Fruit fly (Drosophila melanogaster) whole organism, embryonic: ENCODE measurements around the gene Prosalpha6T.
A peak's percentile ranks its signal among the peaks of the same experiment; 100 is the strongest.
"Not testable (repeated sequence)": the region's sequence is repeated elsewhere in the genome, so short reads cannot be mapped to it uniquely, and the experiment has no call there.

Experiments
- Atf-2 ChIP-seq: fragments of 200-800 bp; sonication (Bioruptor generic); optimal IDR thresholded peaks from 2 replicates; lab custom pipeline; 2016; ENCODE audit warnings: missing biosample characterization, missing genetic modification characterization
- Atf6 ChIP-seq: fragments of 200-800 bp; sonication (Bioruptor generic); IDR thresholded peaks from 2 replicates; pipeline ENCODE4 v1.3.6; 2022; ENCODE audit warnings: missing biosample characterization, missing genetic modification characterization
- B-H2 ChIP-seq: fragments of 200-800 bp; sonication (Bioruptor generic); optimal IDR thresholded peaks from 2 replicates; lab custom pipeline; 2018; ENCODE audit warnings: missing biosample characterization, mild to moderate bottlenecking, missing genetic modification characterization
- Bgb ChIP-seq: fragments of 200-800 bp; sonication (Bioruptor generic); IDR thresholded peaks from 2 replicates; pipeline ENCODE4 v1.3.6; 2022; ENCODE audit warnings: missing biosample characterization, missing genetic modification characterization; ENCODE audit not compliant: partially characterized antibody
- CG1024 ChIP-seq: fragments of 200-800 bp; sonication (Bioruptor generic); IDR thresholded peaks from 2 replicates; pipeline ENCODE4 v1.3.6; 2022; ENCODE audit warnings: missing biosample characterization, missing genetic modification characterization
- CG10654 ChIP-seq: fragments of 200-800 bp; sonication (Bioruptor generic); optimal IDR thresholded peaks from 2 replicates; lab custom pipeline; 2016; ENCODE audit warnings: missing biosample characterization, missing genetic modification characterization
- CG11085 ChIP-seq: fragments of 200-800 bp; sonication (Bioruptor generic); IDR thresholded peaks from 2 replicates; pipeline ENCODE4 v1.3.6; 2022; ENCODE audit warnings: missing biosample characterization, missing genetic modification characterization
- CG11695 ChIP-seq: fragments of 200-800 bp; sonication (Bioruptor generic); IDR thresholded peaks from 3 replicates; pipeline ENCODE4 v1.3.6; 2022; ENCODE audit warnings: missing biosample characterization, missing genetic modification characterization
- CG12104 ChIP-seq: fragments of 200-800 bp; sonication (Bioruptor generic); optimal IDR thresholded peaks from 3 replicates; lab custom pipeline; 2016; ENCODE audit warnings: missing biosample characterization, missing genetic modification characterization
- CG12391 ChIP-seq: fragments of 200-800 bp; sonication (Bioruptor generic); optimal IDR thresholded peaks from 3 replicates; lab custom pipeline; 2018; ENCODE audit warnings: missing biosample characterization, mild to moderate bottlenecking, missing genetic modification characterization, moderate library complexity
- CG12769 ChIP-seq: fragments of 200-800 bp; sonication (Bioruptor generic); optimal IDR thresholded peaks from 2 replicates; lab custom pipeline; 2019; ENCODE audit warnings: missing biosample characterization, mild to moderate bottlenecking, missing genetic modification characterization, moderate library complexity
- CG14710 ChIP-seq: fragments of 200-800 bp; sonication (Bioruptor generic); optimal IDR thresholded peaks from 3 replicates; lab custom pipeline; 2019; ENCODE audit warnings: missing biosample characterization, mild to moderate bottlenecking, missing genetic modification characterization, moderate library complexity
- CG17328 ChIP-seq: fragments of 200-800 bp; sonication (Bioruptor generic); IDR thresholded peaks from 2 replicates; pipeline ENCODE4 v1.3.6; 2022; ENCODE audit warnings: missing biosample characterization, missing genetic modification characterization
- CG1792 ChIP-seq: fragments of 200-800 bp; sonication (Bioruptor generic); optimal IDR thresholded peaks from 2 replicates; lab custom pipeline; 2016; ENCODE audit warnings: missing biosample characterization, missing genetic modification characterization
- CG18476 ChIP-seq: fragments of 200-800 bp; sonication (Bioruptor generic); optimal IDR thresholded peaks from 2 replicates; lab custom pipeline; 2016; ENCODE audit warnings: missing biosample characterization, mild to moderate bottlenecking, missing genetic modification characterization
- CG4820 ChIP-seq: fragments of 200-800 bp; sonication (Bioruptor generic); optimal IDR thresholded peaks from 3 replicates; lab custom pipeline; 2016; ENCODE audit warnings: missing biosample characterization, missing genetic modification characterization
- CG5245 ChIP-seq: fragments of 200-800 bp; sonication (Bioruptor generic); optimal IDR thresholded peaks from 3 replicates; lab custom pipeline; 2016; ENCODE audit warnings: missing biosample characterization, missing genetic modification characterization
- CG6689 ChIP-seq: fragments of 200-800 bp; sonication (Bioruptor generic); IDR thresholded peaks from 2 replicates; pipeline ENCODE4 v1.3.6; 2022; ENCODE audit warnings: missing biosample characterization, missing genetic modification characterization
- CG7839 ChIP-seq: fragments of 200-800 bp; sonication (Bioruptor generic); optimal IDR thresholded peaks from 3 replicates; lab custom pipeline; 2018; ENCODE audit warnings: missing biosample characterization, mild to moderate bottlenecking, missing genetic modification characterization, moderate library complexity
- CG9727 ChIP-seq: fragments of 200-800 bp; sonication (Bioruptor generic); optimal IDR thresholded peaks from 3 replicates; lab custom pipeline; 2017; ENCODE audit warnings: missing biosample characterization, mild to moderate bottlenecking, missing genetic modification characterization
- CG9932 ChIP-seq: fragments of 200-800 bp; sonication (Bioruptor generic); IDR thresholded peaks from 2 replicates; pipeline ENCODE4 v1.3.6; 2022; ENCODE audit warnings: missing biosample characterization, missing genetic modification characterization
- CoRest ChIP-seq: fragments of 200-800 bp; sonication (Bioruptor generic); optimal IDR thresholded peaks from 3 replicates; lab custom pipeline; 2018; ENCODE audit warnings: missing biosample characterization, mild to moderate bottlenecking, missing genetic modification characterization, moderate library complexity
- D19A ChIP-seq: fragments of 200-800 bp; optimal IDR thresholded peaks from 3 replicates; lab custom pipeline; 2019; ENCODE audit warnings: missing biosample characterization, mild to moderate bottlenecking, missing genetic modification characterization, moderate library complexity
- Drgx ChIP-seq: fragments of 200-800 bp; sonication (Bioruptor generic); IDR thresholded peaks from 2 replicates; pipeline ENCODE4 v1.3.6; 2022; ENCODE audit warnings: missing biosample characterization, missing genetic modification characterization
- Fer1 ChIP-seq: fragments of 200-800 bp; sonication (Bioruptor generic); optimal IDR thresholded peaks from 2 replicates; lab custom pipeline; 2017; ENCODE audit warnings: missing biosample characterization, mild to moderate bottlenecking, missing genetic modification characterization
- H15 ChIP-seq: fragments of 200-800 bp; sonication (Bioruptor generic); IDR thresholded peaks from 3 replicates; pipeline ENCODE4 v1.3.6; 2022; ENCODE audit warnings: missing biosample characterization, missing genetic modification characterization
- HLH54F ChIP-seq: fragments of 200-800 bp; sonication (Bioruptor generic); optimal IDR thresholded peaks from 3 replicates; lab custom pipeline; 2016; ENCODE audit warnings: missing biosample characterization, missing genetic modification characterization
- Mad ChIP-seq: fragments of 200-800 bp; sonication (Bioruptor generic); optimal IDR thresholded peaks from 2 replicates; lab custom pipeline; 2016; ENCODE audit warnings: missing biosample characterization, missing genetic modification characterization
- NC2α ChIP-seq: fragments of 200-800 bp; sonication (Bioruptor generic); optimal IDR thresholded peaks from 2 replicates; lab custom pipeline; 2016; ENCODE audit warnings: missing biosample characterization, missing genetic modification characterization
- NFAT ChIP-seq: fragments of 200-800 bp; sonication (Bioruptor generic); IDR thresholded peaks from 2 replicates; pipeline ENCODE4 v1.3.6; 2022; ENCODE audit warnings: missing biosample characterization, missing genetic modification characterization
- Nf-YA ChIP-seq: fragments of 200-800 bp; sonication (Bioruptor generic); IDR thresholded peaks from 2 replicates; pipeline ENCODE4 v1.3.6; 2022; ENCODE audit warnings: missing biosample characterization, missing genetic modification characterization
- NfI ChIP-seq: fragments of 200-800 bp; sonication (Bioruptor generic); optimal IDR thresholded peaks from 3 replicates; lab custom pipeline; 2018; ENCODE audit warnings: missing biosample characterization, mild to moderate bottlenecking, missing genetic modification characterization, moderate library complexity
- Rx ChIP-seq: fragments of 200-800 bp; sonication (Bioruptor generic); IDR thresholded peaks from 2 replicates; pipeline ENCODE4 v1.3.6; 2022; ENCODE audit warnings: missing biosample characterization, missing genetic modification characterization
- Scr ChIP-seq: fragments of 200-800 bp; sonication (Bioruptor generic); IDR thresholded peaks from 2 replicates; pipeline ENCODE4 v1.3.6; 2022; ENCODE audit warnings: missing biosample characterization, missing genetic modification characterization; ENCODE audit not compliant: partially characterized antibody
- Spps ChIP-seq: fragments of 200-800 bp; sonication (Bioruptor generic); optimal IDR thresholded peaks from 2 replicates; lab custom pipeline; 2018; ENCODE audit warnings: missing biosample characterization, mild to moderate bottlenecking, missing genetic modification characterization
- Taf1 ChIP-seq: fragments of 200-800 bp; sonication (Bioruptor generic); IDR thresholded peaks from 2 replicates; pipeline ENCODE4 v1.3.6; 2022; ENCODE audit warnings: missing biosample characterization, missing genetic modification characterization
- ase ChIP-seq: fragments of 200-800 bp; sonication (Bioruptor generic); IDR thresholded peaks from 3 replicates; pipeline ENCODE4 v1.3.6; 2022; ENCODE audit warnings: missing biosample characterization, missing genetic modification characterization
- ash1 ChIP-seq: fragments of 200-800 bp; sonication (Bioruptor generic); optimal IDR thresholded peaks from 2 replicates; lab custom pipeline; 2018; ENCODE audit warnings: missing biosample characterization, mild to moderate bottlenecking, missing genetic modification characterization
- dati ChIP-seq: fragments of 200-800 bp; sonication (Bioruptor generic); IDR thresholded peaks from 2 replicates; pipeline ENCODE4 v1.3.6; 2022; ENCODE audit warnings: missing biosample characterization, missing genetic modification characterization
- dmrt99B ChIP-seq: fragments of 200-800 bp; sonication (Bioruptor generic); optimal IDR thresholded peaks from 2 replicates; lab custom pipeline; 2018; ENCODE audit warnings: missing biosample characterization, mild to moderate bottlenecking, missing genetic modification characterization, moderate library complexity
- ftz-f1 ChIP-seq: fragments of 200-800 bp; sonication (Bioruptor generic); optimal IDR thresholded peaks from 2 replicates; lab custom pipeline; 2016; ENCODE audit warnings: missing biosample characterization, missing genetic modification characterization
- gce ChIP-seq: fragments of 200-800 bp; sonication (Bioruptor generic); IDR thresholded peaks from 3 replicates; pipeline ENCODE4 v1.3.6; 2022; ENCODE audit warnings: missing biosample characterization, missing genetic modification characterization
- lmd ChIP-seq: fragments of 200-800 bp; sonication (Bioruptor generic); IDR thresholded peaks from 2 replicates; pipeline ENCODE4 v1.3.6; 2022; ENCODE audit warnings: missing biosample characterization, missing genetic modification characterization
- mld ChIP-seq: fragments of 200-800 bp; sonication (Bioruptor generic); IDR thresholded peaks from 3 replicates; pipeline ENCODE4 v1.3.6; 2022; ENCODE audit warnings: missing biosample characterization, missing genetic modification characterization; ENCODE audit not compliant: partially characterized antibody
- nerfin-1 ChIP-seq: fragments of 200-800 bp; sonication (Bioruptor generic); optimal IDR thresholded peaks from 3 replicates; lab custom pipeline; 2019; ENCODE audit warnings: missing biosample characterization, mild to moderate bottlenecking, missing genetic modification characterization, moderate library complexity
- onecut ChIP-seq: fragments of 200-800 bp; sonication (Bioruptor generic); IDR thresholded peaks from 2 replicates; pipeline ENCODE4 v1.3.6; 2022; ENCODE audit warnings: missing biosample characterization, missing genetic modification characterization
- pan ChIP-seq, 4 experiments: fragments of >200 bp in 3 of 4; fragments of 200-800 bp in 1 of 4; sonication (Bioruptor generic) in 1 of 4; optimal IDR thresholded peaks in 3 of 4; IDR thresholded peaks in 1 of 4; 2 replicates each; pipeline versions ENCODE4 v1.3.6 to Lab custom; 2017 to 2022; ENCODE audit warnings: missing biosample characterization in 2 of 4, missing genetic modification characterization in 2 of 4, mixed read lengths in 1 of 4
- phol ChIP-seq: fragments of 200-800 bp; sonication (Bioruptor generic); optimal IDR thresholded peaks from 3 replicates; lab custom pipeline; 2018; ENCODE audit warnings: missing biosample characterization, mild to moderate bottlenecking, missing genetic modification characterization, moderate library complexity
- pzg ChIP-seq: fragments of 200-800 bp; sonication (Bioruptor generic); optimal IDR thresholded peaks from 3 replicates; lab custom pipeline; 2018; ENCODE audit warnings: missing biosample characterization, mild to moderate bottlenecking, missing genetic modification characterization, moderate library complexity

Prosalpha6T gene

DNA sequence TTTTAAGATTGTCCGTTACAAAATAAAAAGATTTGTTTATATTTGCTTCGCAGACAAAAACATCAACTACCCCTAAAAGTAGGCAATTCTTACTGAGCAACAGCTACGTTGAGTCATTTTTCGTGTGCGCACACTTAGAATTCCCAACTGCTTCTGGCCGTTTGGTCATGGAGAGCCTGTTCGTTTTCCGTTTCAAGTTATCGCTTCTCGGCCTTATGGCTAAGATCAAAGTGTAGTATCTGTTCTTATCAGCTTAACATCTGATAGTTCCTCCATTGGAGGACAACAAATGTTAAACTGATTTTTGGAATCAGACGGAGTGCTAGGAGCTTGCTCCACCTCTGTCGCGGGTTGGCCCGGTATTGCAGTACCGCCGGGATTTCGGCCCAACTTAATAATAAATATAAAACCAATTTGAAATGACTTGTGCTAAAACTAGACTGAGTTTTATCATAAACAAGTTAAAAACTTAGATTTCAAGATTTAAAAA, 16.2 kb upstream of the Prosalpha6T start (continued):
- TF ChIP-seq Atf-2 (GFP tag; lab: Kevin White, UChicago) (peak; percentile 9), CG14710 (tag; lab: Kevin White, UChicago) (peak; percentile 29), onecut (GFP tag; lab: Robert Waterston, UW) (peak; percentile 50; the same call in 1 of the 2 replicates), Mad (GFP tag; lab: Kevin White, UChicago) (peak; percentile 70), phol (tag; lab: Kevin White, UChicago) (peak; percentile 7), CoRest (tag; lab: Kevin White, UChicago) (peak; percentile 36), H15 (GFP tag; lab: Robert Waterston, UW) (peak; percentile 55; the same call in 1 of the 3 replicates), dati (GFP tag; lab: Robert Waterston, UW) (peak; percentile 31; the same call in 1 of the 2 replicates), dmrt99B (tag; lab: Kevin White, UChicago) (peak; percentile 65), CG7839 (tag; lab: Kevin White, UChicago) (peak; percentile 67), CG11695 (GFP tag; lab: Robert Waterston, UW) (peak; percentile 42; the same call in 1 of the 3 replicates), CG1792 (peak; percentile 58), CG10654 (peak; percentile 20), D19A (tag; lab: Kevin White, UChicago) (peak; percentile 21), CG12104 (peak; percentile 5), CG9932 (peak; percentile 59; the same call in 1 of the 2 replicates), NC2α (GFP tag; lab: Kevin White, UChicago) (peak; percentile 53), Spps (tag; lab: Kevin White, UChicago) (peak; percentile 15), B-H2 (GFP tag; lab: Kevin White, UChicago) (peak; percentile 39), HLH54F (peak; percentile 68), Rx (GFP tag; lab: Robert Waterston, UW) (0 out of 2 replicates have a peak, but pooled peaks have one; percentile 14), gce (0 out of 3 replicates have a peak, but pooled peaks have one; percentile 55), nerfin-1 (tag; lab: Kevin White, UChicago) (peak; percentile 28), CG11085 (peak; percentile 61; the same call in 1 of the 2 replicates), Bgb (GFP tag; lab: Robert Waterston, UW) (peak; percentile 73), CG17328 (GFP tag; lab: Robert Waterston, UW) (peak; percentile 8; the same call in 1 of the 2 replicates), CG1024 (GFP tag; lab: Robert Waterston, UW) (peak; percentile 50; the same call in 1 of the 2 replicates), lmd (GFP tag; lab: Robert Waterston, UW) (0 out of 2 replicates have a peak, but pooled peaks have one; percentile 20), NfI (GFP tag; lab: Kevin White, UChicago) (peak; percentile 13), Nf-YA (GFP tag; lab: Robert Waterston, UW) (peak; percentile 68), ash1 (GFP tag; lab: Kevin White, UChicago) (peak; percentile 23), ftz-f1 (peak; percentile 13), Fer1 (GFP tag; lab: Kevin White, UChicago) (peak; percentile 10), CG12769 (tag; lab: Kevin White, UChicago) (peak; percentile 70), Scr (GFP tag; lab: Robert Waterston, UW) (peak; percentile 47), CG12391 (tag; lab: Kevin White, UChicago) (peak; percentile 33), pan (GFP tag; optimal IDR thresholded peaks at IDR 0.05 in 1 of 2, IDR thresholded peaks at IDR 0.05 in 1 of 2) (peak in 1 of 2 experiments; percentile 73), mld (GFP tag; lab: Robert Waterston, UW) (peak; percentile 69; the same call in 2 of the 3 replicates), CG6689 (GFP tag; lab: Robert Waterston, UW) (peak; percentile 26; the same call in 1 of the 2 replicates), pzg (peak; percentile 3), Atf6 (peak; percentile 49; the same call in 1 of the 2 replicates), CG5245 (peak; percentile 37), CG18476 (GFP tag; lab: Kevin White, UChicago) (peak; percentile 69), CG4820 (GFP tag; lab: Kevin White, UChicago) (peak; percentile 17), NFAT (GFP tag; lab: Robert Waterston, UW) (peak; percentile 55; the same call in 1 of the 2 replicates), Taf1 (GFP tag; lab: Robert Waterston, UW) (peak; percentile 46; the same call in 1 of the 2 replicates), ase (GFP tag; lab: Robert Waterston, UW) (0 out of 3 replicates have a peak, but pooled peaks have one; percentile 43), Drgx (GFP tag; lab: Robert Waterston, UW) (peak; percentile 61), CG9727 (GFP tag; lab: Kevin White, UChicago) (peak; percentile 25)
- not testable (repeated sequence) for TF ChIP-seq pan (optimal IDR thresholded peaks at IDR 0.05; lab: Kevin White, UChicago)
